Worm (Caenorhabditis elegans) whole organism, L1 larva: ENCODE measurements around the gene cha-1.
A peak's percentile ranks its signal among the peaks of the same experiment; 100 is the strongest.

ENCODE experiments used
- C16A3.4 ChIP-seq: fragments of 150-350 bp; optimal IDR thresholded peaks from 2 replicates; lab custom pipeline; 2014; ENCODE audit warnings: missing biosample characterization, missing genetic modification characterization
- aly-2 ChIP-seq: fragments of 150-350 bp; optimal IDR thresholded peaks from 2 replicates; lab custom pipeline; 2014; ENCODE audit warnings: missing biosample characterization, missing genetic modification characterization
- blmp-1 ChIP-seq: fragments of 150-350 bp; optimal IDR thresholded peaks from 2 replicates; lab custom pipeline; 2014; ENCODE audit warnings: missing biosample characterization, missing genetic modification characterization
- ceh-63 ChIP-seq: fragments of 200-800 bp; sonication (Bioruptor generic); optimal IDR thresholded peaks from 2 replicates; lab custom pipeline; 2018; ENCODE audit warnings: mild to moderate bottlenecking, missing genetic modification characterization, missing compliant biosample characterization
- ceh-8 ChIP-seq: fragments of 200-800 bp; sonication (Bioruptor generic); optimal IDR thresholded peaks from 2 replicates; lab custom pipeline; 2018; ENCODE audit warnings: mild to moderate bottlenecking, missing genetic modification characterization, moderate library complexity, missing compliant biosample characterization
- ceh-88 ChIP-seq: fragments of 200-800 bp; sonication (Bioruptor generic); IDR thresholded peaks from 2 replicates; pipeline ENCODE4 v1.3.6; 2022; ENCODE audit warnings: missing genetic modification characterization, missing compliant biosample characterization
- dpl-1 ChIP-seq, 3 experiments: fragments of 150-350 bp in 2 of 3; sonication (generic microtip) in 1 of 3; optimal IDR thresholded peaks; 2 replicates each; lab custom pipeline; 2014 to 2017; ENCODE audit warnings: missing biosample characterization in 3 of 3, missing genetic modification characterization in 3 of 3, missing genetic modification reagents in 3 of 3
- efl-1 ChIP-seq, 4 experiments: fragments of 150-350 bp; optimal IDR thresholded peaks in 3 of 4; peaks in 1 of 4; 1 replicate in 1 of 4; 2 replicates in 3 of 4; lab custom pipeline; 2014; ENCODE audit warnings: missing biosample characterization in 2 of 4, missing genetic modification characterization in 2 of 4, missing genetic modification reagents in 2 of 4
- efl-3 ChIP-seq: fragments of 200-800 bp; sonication (Bioruptor generic); optimal IDR thresholded peaks from 2 replicates; lab custom pipeline; 2018; ENCODE audit warnings: mild to moderate bottlenecking, missing genetic modification characterization, missing compliant biosample characterization
- elt-3 ChIP-seq, 6 experiments: fragments of 150-350 bp in 1 of 6; sonication (generic microtip); optimal IDR thresholded peaks; 2 replicates each; lab custom pipeline; 2017 to 2018; ENCODE audit warnings: missing biosample characterization in 6 of 6, missing genetic modification characterization in 6 of 6, inconsistent platforms in 1 of 6
- grh-1 ChIP-seq: fragments of 200-800 bp; sonication (Bioruptor generic); IDR thresholded peaks from 2 replicates; pipeline ENCODE4 v1.3.6; 2022; ENCODE audit warnings: missing genetic modification reagents, missing genetic modification characterization, missing compliant biosample characterization
- hpl-2 ChIP-seq: fragments of 150-350 bp; optimal IDR thresholded peaks from 2 replicates; lab custom pipeline; 2014; ENCODE audit warnings: missing biosample characterization, missing genetic modification reagents, missing genetic modification characterization
- irx-1 ChIP-seq: sonication (generic microtip); optimal IDR thresholded peaks from 2 replicates; lab custom pipeline; 2016; ENCODE audit warnings: missing genetic modification characterization, missing compliant biosample characterization
- isw-1 ChIP-seq: fragments of 200-800 bp; sonication (Bioruptor generic); IDR thresholded peaks from 2 replicates; pipeline ENCODE4 v1.3.6; 2022; ENCODE audit warnings: missing genetic modification characterization, missing compliant biosample characterization
- lin-14 ChIP-seq: fragments of 200-800 bp; sonication (Bioruptor generic); optimal IDR thresholded peaks from 2 replicates; lab custom pipeline; 2018; ENCODE audit warnings: mild to moderate bottlenecking, missing genetic modification characterization, moderate library complexity, missing compliant biosample characterization
- lin-35 ChIP-seq, 2 experiments: fragments of 150-350 bp; optimal IDR thresholded peaks; 2 replicates each; lab custom pipeline; 2014; ENCODE audit warnings: missing biosample characterization in 2 of 2, missing genetic modification characterization in 2 of 2, missing genetic modification reagents in 2 of 2
- lin-39 ChIP-seq: fragments of 150-350 bp; optimal IDR thresholded peaks from 2 replicates; lab custom pipeline; 2014; ENCODE audit warnings: missing biosample characterization, missing genetic modification reagents, missing genetic modification characterization
- lir-3 ChIP-seq: sonication (generic microtip); optimal IDR thresholded peaks from 2 replicates; lab custom pipeline; 2016; ENCODE audit warnings: mild to moderate bottlenecking, missing genetic modification characterization, moderate library complexity, missing compliant biosample characterization; ENCODE audit not compliant: poor library complexity
- lsy-2 ChIP-seq, 2 experiments: fragments of 150-350 bp; optimal IDR thresholded peaks; 2 replicates each; lab custom pipeline; 2014; ENCODE audit warnings: missing biosample characterization in 2 of 2, missing genetic modification characterization in 2 of 2
- mab-9 ChIP-seq: fragments of 200-800 bp; sonication (Bioruptor generic); IDR thresholded peaks from 2 replicates; pipeline ENCODE4 v1.3.6; 2022; ENCODE audit warnings: missing genetic modification reagents, missing genetic modification characterization, missing compliant biosample characterization
- mdl-1 ChIP-seq, 2 experiments: fragments of 150-350 bp; optimal IDR thresholded peaks; 2 replicates each; lab custom pipeline; 2014 to 2017; ENCODE audit warnings: missing biosample characterization in 2 of 2, missing genetic modification characterization in 2 of 2, inconsistent platforms in 1 of 2
- mef-2 ChIP-seq: fragments of 150-350 bp; optimal IDR thresholded peaks from 2 replicates; lab custom pipeline; 2014; ENCODE audit warnings: missing biosample characterization, missing genetic modification characterization
- nhr-11 ChIP-seq: fragments of 150-350 bp; optimal IDR thresholded peaks from 2 replicates; lab custom pipeline; 2014; ENCODE audit warnings: missing biosample characterization, missing genetic modification characterization
- nhr-19 ChIP-seq: fragments of 200-800 bp; sonication (Bioruptor generic); conservative IDR thresholded peaks from 2 replicates; pipeline ENCODE4 v1.3.6; 2022; ENCODE audit warnings: missing genetic modification characterization, missing compliant biosample characterization
- nhr-20 ChIP-seq: sonication (generic microtip); optimal IDR thresholded peaks from 2 replicates; lab custom pipeline; 2016; ENCODE audit warnings: mild to moderate bottlenecking, missing genetic modification characterization, missing compliant biosample characterization
- nhr-237 ChIP-seq: fragments of 150-350 bp; optimal IDR thresholded peaks from 2 replicates; lab custom pipeline; 2014; ENCODE audit warnings: missing biosample characterization, missing genetic modification characterization
- nhr-47 ChIP-seq: sonication (generic microtip); optimal IDR thresholded peaks from 2 replicates; lab custom pipeline; 2016; ENCODE audit warnings: mild to moderate bottlenecking, missing genetic modification characterization, moderate library complexity, missing compliant biosample characterization
- nhr-71 ChIP-seq: sonication (generic microtip); optimal IDR thresholded peaks from 2 replicates; lab custom pipeline; 2016; ENCODE audit warnings: mild to moderate bottlenecking, missing genetic modification characterization, moderate library complexity, missing compliant biosample characterization
- nhr-76 ChIP-seq: sonication (generic microtip); optimal IDR thresholded peaks from 2 replicates; lab custom pipeline; 2017; ENCODE audit warnings: missing biosample characterization, missing genetic modification characterization
- nhr-85 ChIP-seq: sonication (generic microtip); peaks from one replicate; lab custom pipeline; 2016; ENCODE audit warnings: missing genetic modification characterization, inconsistent platforms, missing compliant biosample characterization
- nhr-90 ChIP-seq: sonication (generic microtip); optimal IDR thresholded peaks from 2 replicates; lab custom pipeline; 2016; ENCODE audit warnings: mild to moderate bottlenecking, missing genetic modification characterization, missing compliant biosample characterization; ENCODE audit not compliant: poor library complexity
- pag-3 ChIP-seq: sonication (generic microtip); optimal IDR thresholded peaks from 2 replicates; lab custom pipeline; 2017; ENCODE audit warnings: missing genetic modification characterization, mild to moderate bottlenecking, missing compliant biosample characterization, antibody characterized with exemption, borderline replicate concordance; ENCODE audit not compliant: insufficient read depth
- pax-3 ChIP-seq: fragments of 200-800 bp; sonication (Bioruptor generic); optimal IDR thresholded peaks from 2 replicates; lab custom pipeline; 2018; ENCODE audit warnings: mild to moderate bottlenecking, missing genetic modification characterization, moderate library complexity, missing compliant biosample characterization
- pqm-1 ChIP-seq: sonication (generic microtip); optimal IDR thresholded peaks from 3 replicates; lab custom pipeline; 2017; ENCODE audit warnings: missing biosample characterization, missing genetic modification characterization
- snpc-4 ChIP-seq: fragments of 150-350 bp; optimal IDR thresholded peaks from 2 replicates; lab custom pipeline; 2014; ENCODE audit warnings: missing biosample characterization, missing genetic modification characterization
- snu-23 ChIP-seq: sonication (generic microtip); optimal IDR thresholded peaks from 2 replicates; lab custom pipeline; 2016; ENCODE audit warnings: missing genetic modification characterization, missing compliant biosample characterization
- sup-37 ChIP-seq: fragments of 200-800 bp; sonication (Bioruptor generic); optimal IDR thresholded peaks from 2 replicates; lab custom pipeline; 2018; ENCODE audit warnings: mild to moderate bottlenecking, missing genetic modification characterization, missing compliant biosample characterization
- swsn-7 ChIP-seq: sonication (generic microtip); optimal IDR thresholded peaks from 2 replicates; lab custom pipeline; 2016; ENCODE audit warnings: missing genetic modification characterization, missing compliant biosample characterization
- tbx-2 ChIP-seq: sonication (generic microtip); optimal IDR thresholded peaks from 2 replicates; lab custom pipeline; 2016; ENCODE audit warnings: missing genetic modification characterization, missing compliant biosample characterization
- unc-130 ChIP-seq: fragments of 150-350 bp; optimal IDR thresholded peaks from 2 replicates; lab custom pipeline; 2017; ENCODE audit warnings: missing biosample characterization, missing genetic modification characterization, inconsistent platforms
- unc-30 ChIP-seq: sonication (generic microtip); optimal IDR thresholded peaks from 2 replicates; lab custom pipeline; 2017; ENCODE audit warnings: missing biosample characterization, missing genetic modification characterization
- unc-86 ChIP-seq: sonication (generic microtip); optimal IDR thresholded peaks from 2 replicates; lab custom pipeline; 2016; ENCODE audit warnings: missing genetic modification characterization, missing compliant biosample characterization
- xbp-1 ChIP-seq: sonication (generic microtip); optimal IDR thresholded peaks from 2 replicates; lab custom pipeline; 2016; ENCODE audit warnings: missing genetic modification characterization, missing compliant biosample characterization

cha-1 gene

DNA sequence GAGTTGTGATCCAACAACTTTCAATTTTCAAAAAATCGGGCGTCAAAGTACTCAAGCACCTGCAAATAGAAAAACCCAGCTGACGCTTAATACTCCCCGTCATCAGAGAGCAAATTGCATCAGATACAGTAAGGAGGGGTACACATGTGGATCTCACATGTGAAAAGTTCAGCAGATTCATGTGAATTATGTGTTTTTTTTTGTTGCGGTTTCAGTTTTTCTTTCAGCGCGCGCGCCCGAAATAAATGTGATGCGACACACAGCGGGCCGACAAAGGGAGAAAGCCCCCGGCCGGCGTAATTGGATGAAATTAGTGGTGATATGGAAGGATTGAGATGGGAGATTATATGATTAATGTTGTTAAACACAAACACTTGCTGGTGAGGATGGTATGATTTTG is 27.7 kb upstream of the cha-1 start (continued):
- TF ChIP-seq nhr-11 (tag; lab: Kevin White, UChicago) (no peak), irx-1 (no peak), ceh-88 (GFP tag; lab: Robert Waterston, UW) (no peak), snpc-4 (tag; lab: Kevin White, UChicago) (no peak), lin-35 (GFP tag; optimal IDR thresholded peaks at IDR 0.05; lab: Kevin White, UChicago) (peak in 1 of 2 experiments; percentile 0), lin-39 (tag; lab: Kevin White, UChicago) (no peak)
- TF ChIP-seq, all 84 proteins: peak for 15

DNA sequence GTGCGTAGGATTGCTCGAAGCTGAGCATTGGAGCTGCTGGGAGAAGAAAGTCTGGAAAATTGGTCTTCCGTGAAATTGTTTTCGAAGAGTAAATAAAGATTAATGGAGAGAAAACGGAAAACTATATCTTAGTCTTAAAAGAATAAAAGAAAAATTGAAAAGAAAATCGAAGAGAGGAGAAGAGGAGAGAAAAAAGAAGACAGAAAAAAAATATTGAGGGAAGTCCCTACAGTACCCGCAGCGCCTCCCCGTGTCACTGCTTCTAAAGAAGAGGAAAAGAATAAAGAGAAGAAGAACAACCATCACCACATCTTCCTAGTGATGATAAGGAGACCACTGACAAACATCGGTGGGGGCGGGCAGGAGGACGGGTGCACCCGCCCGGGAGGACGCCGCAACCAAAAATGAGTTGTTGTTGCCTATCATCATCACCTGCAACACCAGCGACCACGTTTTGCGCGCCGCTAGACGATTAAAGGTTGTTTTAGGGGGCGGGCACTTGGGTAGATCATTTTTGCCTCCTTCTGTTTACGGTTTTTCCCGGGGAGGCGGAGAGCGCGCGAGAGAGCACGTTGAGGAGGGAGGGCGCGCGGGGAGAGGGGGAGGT is 24.2 kb upstream of the cha-1 start, which contains the start of gene CC8.2:
Gene CC8.2, minus strand, starts transcription at position 51 of the 607 bp plus-strand sequence.
- peak; percentile 55 for TF ChIP-seq blmp-1
- peak; percentile 45 for TF ChIP-seq unc-130 (tag; lab: Kevin White, UChicago)
- TF ChIP-seq pag-3 (tag; lab: Kevin White, UChicago): no peak
- TF ChIP-seq mdl-1 (tag; optimal IDR thresholded peaks at IDR 0.05; lab: Kevin White, UChicago): peak in 1 of 2 experiments; percentile 70
- TF ChIP-seq nhr-20 (tag; lab: Kevin White, UChicago): peak; percentile 59
- peak; percentile 82 for TF ChIP-seq lin-14
- no peak for TF ChIP-seq nhr-237 (tag; lab: Kevin White, UChicago)
- TF ChIP-seq ceh-88 (GFP tag; lab: Robert Waterston, UW): no peak
- no peak for TF ChIP-seq pax-3 (tag; lab: Kevin White, UChicago)
- no peak for TF ChIP-seq hpl-2 (GFP tag; lab: Kevin White, UChicago)
- peak; percentile 90 for TF ChIP-seq nhr-85
- no peak for TF ChIP-seq efl-3
- no peak for TF ChIP-seq mab-9
- TF ChIP-seq isw-1: no peak
- peak in 4 of 6 experiments; percentile 5 to 84 (median 61) for TF ChIP-seq elt-3 (tag; optimal IDR thresholded peaks at IDR 0.05; lab: Kevin White, UChicago)
- peak; percentile 58 for TF ChIP-seq nhr-47 (tag; lab: Kevin White, UChicago)
- no peak for TF ChIP-seq pqm-1 (tag; lab: Kevin White, UChicago)
- TF ChIP-seq lin-35 (GFP tag; optimal IDR thresholded peaks at IDR 0.05; lab: Kevin White, UChicago): peak; percentile 16 to 66
- TF ChIP-seq sup-37 (GFP tag; lab: Kevin White, UChicago): peak; percentile 6
- TF ChIP-seq mef-2 (tag; lab: Kevin White, UChicago): no peak
- TF ChIP-seq nhr-71 (tag; lab: Kevin White, UChicago): peak; percentile 73
- TF ChIP-seq unc-86 (tag; lab: Kevin White, UChicago): no peak
- no peak for TF ChIP-seq unc-30 (tag; lab: Kevin White, UChicago)
- TF ChIP-seq grh-1 (GFP tag; lab: Robert Waterston, UW): 0 out of 2 replicates have a peak, but pooled peaks have one; percentile 40
- TF ChIP-seq dpl-1 (GFP tag; optimal IDR thresholded peaks at IDR 0.05; lab: Kevin White, UChicago): peak; percentile 9 to 50 (median 27)
- TF ChIP-seq efl-1 (optimal IDR thresholded peaks at IDR 0.05; lab: Kevin White, UChicago): peak in 1 of 2 experiments; percentile 0
- TF ChIP-seq efl-1 (GFP tag; optimal IDR thresholded peaks at IDR 0.05 in 1 of 2; lab: Kevin White, UChicago): no peak
- no peak for TF ChIP-seq swsn-7 (tag; lab: Kevin White, UChicago)
- peak; percentile 17 to 50 for TF ChIP-seq lsy-2 (tag; optimal IDR thresholded peaks at IDR 0.05; lab: Kevin White, UChicago)
- TF ChIP-seq xbp-1: no peak
- peak; percentile 74 for TF ChIP-seq nhr-90 (tag; lab: Kevin White, UChicago)
- TF ChIP-seq tbx-2 (tag; lab: Kevin White, UChicago): peak; percentile 63
- TF ChIP-seq C16A3.4 (tag; lab: Kevin White, UChicago): peak; percentile 17
- no peak for TF ChIP-seq aly-2 (tag; lab: Kevin White, UChicago)
- peak; percentile 63 for TF ChIP-seq snu-23 (GFP tag; lab: Kevin White, UChicago)
- TF ChIP-seq ceh-63: no peak
- TF ChIP-seq lir-3: no peak
- peak; percentile 22 for TF ChIP-seq ceh-8 (GFP tag; lab: Kevin White, UChicago)
- TF ChIP-seq nhr-19 (GFP tag; lab: Robert Waterston, UW): peak; percentile 45
- TF ChIP-seq nhr-76 (tag; lab: Kevin White, UChicago): no peak
